Fruit fly (Drosophila melanogaster): ENCODE data around the gene Stam.

- TF ChIP-seq h (optimal IDR thresholded peaks at IDR 0.05) (no peak), insv (optimal IDR thresholded peaks at IDR 0.05) (no peak), Sin3A (optimal IDR thresholded peaks at IDR 0.05) (no peak), Myc (optimal IDR thresholded peaks at IDR 0.05) (no peak), psq (optimal IDR thresholded peaks at IDR 0.05) (no peak), ttk (optimal IDR thresholded peaks at IDR 0.05) (no peak)
These were observed 39.5 kb upstream of the Stam start, which contains the start of gene CG6508 for dm6 chr2L:10818807-10819206.

All from Kc167 (cell line).